Worm (Caenorhabditis elegans) whole organism, L1 larva: ENCODE measurements around the gene W02B12.13.

ENCODE experiments used
- C04F5.9 ChIP-seq: sonication (generic microtip); optimal IDR thresholded peaks from 2 replicates; lab custom pipeline; 2016; ENCODE audit warnings: missing genetic modification characterization, missing compliant biosample characterization
- F16B12.6 ChIP-seq: fragments of 150-350 bp; optimal IDR thresholded peaks from 2 replicates; lab custom pipeline; 2014; ENCODE audit warnings: missing biosample characterization, missing genetic modification characterization
- Y116A8C.19 ChIP-seq: sonication (generic microtip); optimal IDR thresholded peaks from 2 replicates; lab custom pipeline; 2016; ENCODE audit warnings: missing compliant biosample characterization, missing genetic modification characterization, borderline replicate concordance
- aha-1 ChIP-seq: fragments of 150-350 bp; optimal IDR thresholded peaks from 2 replicates; lab custom pipeline; 2014; ENCODE audit warnings: missing biosample characterization, missing genetic modification characterization
- aly-2 ChIP-seq: fragments of 150-350 bp; optimal IDR thresholded peaks from 2 replicates; lab custom pipeline; 2014; ENCODE audit warnings: missing biosample characterization, missing genetic modification characterization
- blmp-1 ChIP-seq: fragments of 150-350 bp; optimal IDR thresholded peaks from 2 replicates; lab custom pipeline; 2014; ENCODE audit warnings: missing biosample characterization, missing genetic modification characterization
- ceh-63 ChIP-seq: fragments of 200-800 bp; sonication (Bioruptor generic); optimal IDR thresholded peaks from 2 replicates; lab custom pipeline; 2018; ENCODE audit warnings: mild to moderate bottlenecking, missing genetic modification characterization, missing compliant biosample characterization
- ceh-8 ChIP-seq: fragments of 200-800 bp; sonication (Bioruptor generic); optimal IDR thresholded peaks from 2 replicates; lab custom pipeline; 2018; ENCODE audit warnings: mild to moderate bottlenecking, missing genetic modification characterization, moderate library complexity, missing compliant biosample characterization
- ces-1 ChIP-seq: fragments of 150-350 bp; optimal IDR thresholded peaks from 2 replicates; lab custom pipeline; 2014; ENCODE audit warnings: missing biosample characterization, missing genetic modification reagents, missing genetic modification characterization
- dpl-1 ChIP-seq, 3 experiments: fragments of 150-350 bp in 2 of 3; sonication (generic microtip) in 1 of 3; optimal IDR thresholded peaks; 2 replicates each; lab custom pipeline; 2014 to 2017; ENCODE audit warnings: missing biosample characterization in 3 of 3, missing genetic modification characterization in 3 of 3, missing genetic modification reagents in 3 of 3
- egl-13 ChIP-seq: sonication (generic microtip); optimal IDR thresholded peaks from 2 replicates; lab custom pipeline; 2016; ENCODE audit warnings: missing genotype, missing genetic modification reagents, missing genetic modification characterization, missing compliant biosample characterization
- fkh-8 ChIP-seq: sonication (generic microtip); optimal IDR thresholded peaks from 2 replicates; lab custom pipeline; 2016; ENCODE audit warnings: mild to moderate bottlenecking, missing genetic modification characterization, missing compliant biosample characterization
- fos-1 ChIP-seq: fragments of 150-350 bp; optimal IDR thresholded peaks from 2 replicates; lab custom pipeline; 2014; ENCODE audit warnings: missing biosample characterization, missing genetic modification characterization
- hlh-17 ChIP-seq: fragments of 200-800 bp; sonication (Bioruptor generic); optimal IDR thresholded peaks from 2 replicates; lab custom pipeline; 2018; ENCODE audit warnings: missing genetic modification characterization, mild to moderate bottlenecking, missing compliant biosample characterization, moderate library complexity, borderline replicate concordance
- hlh-4 ChIP-seq: sonication (generic microtip); optimal IDR thresholded peaks from 2 replicates; lab custom pipeline; 2016; ENCODE audit warnings: mild to moderate bottlenecking, missing genetic modification characterization, missing compliant biosample characterization
- hpl-2 ChIP-seq: fragments of 150-350 bp; optimal IDR thresholded peaks from 2 replicates; lab custom pipeline; 2014; ENCODE audit warnings: missing biosample characterization, missing genetic modification reagents, missing genetic modification characterization
- irx-1 ChIP-seq: sonication (generic microtip); optimal IDR thresholded peaks from 2 replicates; lab custom pipeline; 2016; ENCODE audit warnings: missing genetic modification characterization, missing compliant biosample characterization
- isw-1 ChIP-seq: fragments of 200-800 bp; sonication (Bioruptor generic); IDR thresholded peaks from 2 replicates; pipeline ENCODE4 v1.3.6; 2022; ENCODE audit warnings: missing genetic modification characterization, missing compliant biosample characterization
- jun-1 ChIP-seq: fragments of 150-350 bp; optimal IDR thresholded peaks from 2 replicates; lab custom pipeline; 2014; ENCODE audit warnings: missing biosample characterization, missing genetic modification reagents, missing genetic modification characterization
- lin-13 ChIP-seq: fragments of 150-350 bp; optimal IDR thresholded peaks from 2 replicates; lab custom pipeline; 2014; ENCODE audit warnings: missing biosample characterization, missing genetic modification reagents, missing genetic modification characterization
- lin-14 ChIP-seq: fragments of 200-800 bp; sonication (Bioruptor generic); optimal IDR thresholded peaks from 2 replicates; lab custom pipeline; 2018; ENCODE audit warnings: mild to moderate bottlenecking, missing genetic modification characterization, moderate library complexity, missing compliant biosample characterization
- lin-15B ChIP-seq: fragments of 150-350 bp; sonication (generic microtip); optimal IDR thresholded peaks from 3 replicates; lab custom pipeline; 2014; ENCODE audit warnings: missing biosample characterization, missing genetic modification characterization
- lin-39 ChIP-seq: fragments of 150-350 bp; optimal IDR thresholded peaks from 2 replicates; lab custom pipeline; 2014; ENCODE audit warnings: missing biosample characterization, missing genetic modification reagents, missing genetic modification characterization
- lir-3 ChIP-seq: sonication (generic microtip); optimal IDR thresholded peaks from 2 replicates; lab custom pipeline; 2016; ENCODE audit warnings: mild to moderate bottlenecking, missing genetic modification characterization, moderate library complexity, missing compliant biosample characterization; ENCODE audit not compliant: poor library complexity
- mdl-1 ChIP-seq, 2 experiments: fragments of 150-350 bp; optimal IDR thresholded peaks; 2 replicates each; lab custom pipeline; 2014 to 2017; ENCODE audit warnings: missing biosample characterization in 2 of 2, missing genetic modification characterization in 2 of 2, inconsistent platforms in 1 of 2
- nhr-12 ChIP-seq: sonication (generic microtip); optimal IDR thresholded peaks from 2 replicates; lab custom pipeline; 2017; ENCODE audit warnings: missing biosample characterization, missing genetic modification characterization
- nhr-20 ChIP-seq: sonication (generic microtip); optimal IDR thresholded peaks from 2 replicates; lab custom pipeline; 2016; ENCODE audit warnings: mild to moderate bottlenecking, missing genetic modification characterization, missing compliant biosample characterization
- nhr-237 ChIP-seq: fragments of 150-350 bp; optimal IDR thresholded peaks from 2 replicates; lab custom pipeline; 2014; ENCODE audit warnings: missing biosample characterization, missing genetic modification characterization
- nhr-28 ChIP-seq: fragments of 150-350 bp; optimal IDR thresholded peaks from 2 replicates; lab custom pipeline; 2014; ENCODE audit warnings: missing biosample characterization, missing genetic modification characterization
- nhr-84 ChIP-seq: sonication (generic microtip); optimal IDR thresholded peaks from 2 replicates; lab custom pipeline; 2017; ENCODE audit warnings: missing biosample characterization, missing genetic modification characterization
- nhr-90 ChIP-seq: sonication (generic microtip); optimal IDR thresholded peaks from 2 replicates; lab custom pipeline; 2016; ENCODE audit warnings: mild to moderate bottlenecking, missing genetic modification characterization, missing compliant biosample characterization; ENCODE audit not compliant: poor library complexity
- pag-3 ChIP-seq: sonication (generic microtip); optimal IDR thresholded peaks from 2 replicates; lab custom pipeline; 2017; ENCODE audit warnings: missing genetic modification characterization, mild to moderate bottlenecking, missing compliant biosample characterization, antibody characterized with exemption, borderline replicate concordance; ENCODE audit not compliant: insufficient read depth
- pax-3 ChIP-seq: fragments of 200-800 bp; sonication (Bioruptor generic); optimal IDR thresholded peaks from 2 replicates; lab custom pipeline; 2018; ENCODE audit warnings: mild to moderate bottlenecking, missing genetic modification characterization, moderate library complexity, missing compliant biosample characterization
- snu-23 ChIP-seq: sonication (generic microtip); optimal IDR thresholded peaks from 2 replicates; lab custom pipeline; 2016; ENCODE audit warnings: missing genetic modification characterization, missing compliant biosample characterization
- sptf-1 ChIP-seq: fragments of 150-350 bp; optimal IDR thresholded peaks from 2 replicates; lab custom pipeline; 2014; ENCODE audit warnings: missing biosample characterization, missing genetic modification characterization
- sup-37 ChIP-seq: fragments of 200-800 bp; sonication (Bioruptor generic); optimal IDR thresholded peaks from 2 replicates; lab custom pipeline; 2018; ENCODE audit warnings: mild to moderate bottlenecking, missing genetic modification characterization, missing compliant biosample characterization
- swsn-7 ChIP-seq: sonication (generic microtip); optimal IDR thresholded peaks from 2 replicates; lab custom pipeline; 2016; ENCODE audit warnings: missing genetic modification characterization, missing compliant biosample characterization
- tbx-2 ChIP-seq: sonication (generic microtip); optimal IDR thresholded peaks from 2 replicates; lab custom pipeline; 2016; ENCODE audit warnings: missing genetic modification characterization, missing compliant biosample characterization
- tlp-1 ChIP-seq: fragments of 150-350 bp; optimal IDR thresholded peaks from 2 replicates; lab custom pipeline; 2014; ENCODE audit warnings: missing biosample characterization, missing genetic modification characterization
- unc-130 ChIP-seq: fragments of 150-350 bp; optimal IDR thresholded peaks from 2 replicates; lab custom pipeline; 2017; ENCODE audit warnings: missing biosample characterization, missing genetic modification characterization, inconsistent platforms
- unc-30 ChIP-seq: sonication (generic microtip); optimal IDR thresholded peaks from 2 replicates; lab custom pipeline; 2017; ENCODE audit warnings: missing biosample characterization, missing genetic modification characterization
- unc-62 ChIP-seq: fragments of 150-350 bp; optimal IDR thresholded peaks from 2 replicates; lab custom pipeline; 2014; ENCODE audit warnings: missing biosample characterization, missing genetic modification reagents, missing genetic modification characterization
- unc-86 ChIP-seq: sonication (generic microtip); optimal IDR thresholded peaks from 2 replicates; lab custom pipeline; 2016; ENCODE audit warnings: missing genetic modification characterization, missing compliant biosample characterization
- zag-1 ChIP-seq: fragments of 150-350 bp; optimal IDR thresholded peaks from 2 replicates; lab custom pipeline; 2014; ENCODE audit warnings: missing biosample characterization, missing genetic modification characterization
- ztf-11 ChIP-seq, 2 experiments: sonication (generic microtip); optimal IDR thresholded peaks; 2 replicates each; lab custom pipeline; 2016 to 2017; ENCODE audit warnings: missing genetic modification characterization in 2 of 2, missing biosample characterization in 1 of 2, missing compliant biosample characterization in 1 of 2
- ztf-4 ChIP-seq: fragments of 150-350 bp; optimal IDR thresholded peaks from 2 replicates; lab custom pipeline; 2014; ENCODE audit warnings: missing biosample characterization, missing genetic modification characterization

The W02B12.13 gene

DNA sequence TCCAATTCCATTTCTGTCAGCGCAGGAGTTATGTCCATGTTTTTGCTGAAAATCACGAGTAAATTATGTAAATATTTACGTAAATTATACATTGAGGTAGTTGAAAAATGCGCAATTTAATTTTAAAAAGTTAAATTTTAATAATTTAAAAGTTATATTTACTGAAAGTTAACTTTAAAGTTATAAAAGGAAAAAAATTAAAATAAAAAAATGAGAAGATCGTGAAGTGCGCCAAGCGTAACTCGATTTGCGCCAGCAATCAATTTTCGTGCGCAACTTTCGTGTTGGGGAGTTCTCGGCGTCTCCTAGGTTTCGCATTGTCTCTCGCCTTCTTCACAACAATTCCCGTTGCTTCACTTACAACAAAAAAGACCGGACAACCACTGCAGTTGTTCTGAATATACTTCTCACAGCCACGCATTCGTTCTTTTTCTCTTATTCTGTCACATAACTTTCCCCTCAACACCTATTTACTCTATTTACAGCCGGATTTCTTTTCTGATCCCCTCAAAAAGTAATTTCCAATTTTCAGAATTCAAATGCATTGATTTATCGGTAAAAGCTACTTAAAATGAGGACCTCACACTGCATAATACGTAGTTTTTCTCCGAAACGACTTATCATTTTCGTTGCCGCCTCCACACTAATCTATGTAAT is 28.6 kb downstream of the W02B12.13 start, which contains the start of the genes metl-1 and W02B12.11 (continued):
- TF ChIP-seq C04F5.9 (tag; lab: Kevin White, UChicago), result peak; percentile 69
- TF ChIP-seq nhr-84 (tag; lab: Kevin White, UChicago), result no peak
- peak; percentile 88 for TF ChIP-seq tbx-2 (tag; lab: Kevin White, UChicago)
- TF ChIP-seq unc-30 (tag; lab: Kevin White, UChicago), result no peak
- TF ChIP-seq unc-62 (GFP tag; lab: Kevin White, UChicago), result no peak
- peak; percentile 4 for TF ChIP-seq hpl-2
- no peak for TF ChIP-seq Y116A8C.19
- TF ChIP-seq blmp-1, result peak; percentile 66
- peak; percentile 70 for TF ChIP-seq ceh-8
- TF ChIP-seq dpl-1 (GFP tag; optimal IDR thresholded peaks at IDR 0.05; lab: Kevin White, UChicago), result peak; percentile 74 to 81 (median 81)
- peak; percentile 82 for TF ChIP-seq unc-86 (tag; lab: Kevin White, UChicago)
- peak; percentile 89 for TF ChIP-seq nhr-20 (tag; lab: Kevin White, UChicago)
- no peak for TF ChIP-seq tlp-1 (tag; lab: Kevin White, UChicago)
- peak in 1 of 2 experiments; percentile 62 for TF ChIP-seq mdl-1 (tag; optimal IDR thresholded peaks at IDR 0.05; lab: Kevin White, UChicago)
- peak in 1 of 2 experiments; percentile 55 for TF ChIP-seq ztf-11 (tag; optimal IDR thresholded peaks at IDR 0.05; lab: Kevin White, UChicago)
- TF ChIP-seq pag-3, result no peak
- TF ChIP-seq lin-13 (GFP tag; lab: Kevin White, UChicago), result peak; percentile 67
- TF ChIP-seq pax-3 (tag; lab: Kevin White, UChicago), result peak; percentile 52
- TF ChIP-seq fos-1, result peak; percentile 20
- TF ChIP-seq ceh-63 (GFP tag; lab: Kevin White, UChicago), result no peak
- TF ChIP-seq hlh-4, result no peak
- TF ChIP-seq nhr-12, result no peak
- TF ChIP-seq nhr-237 (tag; lab: Kevin White, UChicago), result no peak
- no peak for TF ChIP-seq nhr-28 (tag; lab: Kevin White, UChicago)
- TF ChIP-seq lin-15B, result peak; percentile 69
- peak; percentile 82 for TF ChIP-seq isw-1 (GFP tag; lab: Robert Waterston, UW)
- peak; percentile 74 for TF ChIP-seq irx-1 (tag; lab: Kevin White, UChicago)
- TF ChIP-seq zag-1 (tag; lab: Kevin White, UChicago), result peak; percentile 46
- peak; percentile 58 for TF ChIP-seq egl-13 (tag; lab: Kevin White, UChicago)
- TF ChIP-seq swsn-7 (tag; lab: Kevin White, UChicago), result peak; percentile 90
- TF ChIP-seq snu-23 (GFP tag; lab: Kevin White, UChicago), result peak; percentile 91
- peak; percentile 29 for TF ChIP-seq aly-2 (tag; lab: Kevin White, UChicago)
- peak; percentile 71 for TF ChIP-seq jun-1 (tag; lab: Kevin White, UChicago)
- no peak for TF ChIP-seq hlh-17 (GFP tag; lab: Kevin White, UChicago)
- TF ChIP-seq ztf-4, result peak; percentile 80
- TF ChIP-seq F16B12.6 (tag; lab: Kevin White, UChicago), result peak; percentile 54
- TF ChIP-seq aha-1 (tag; lab: Kevin White, UChicago), result peak; percentile 74
- TF ChIP-seq ces-1 (GFP tag; lab: Kevin White, UChicago), result no peak
- TF ChIP-seq lir-3 (tag; lab: Kevin White, UChicago), result peak; percentile 30
- TF ChIP-seq fkh-8 (tag; lab: Kevin White, UChicago), result peak; percentile 79
- peak; percentile 80 for TF ChIP-seq unc-130 (tag; lab: Kevin White, UChicago)
- peak; percentile 9 for TF ChIP-seq sup-37 (GFP tag; lab: Kevin White, UChicago)
- no peak for TF ChIP-seq lin-14 (GFP tag; lab: Kevin White, UChicago)
- no peak for TF ChIP-seq sptf-1
- TF ChIP-seq nhr-90 (tag; lab: Kevin White, UChicago), result peak; percentile 92
- peak; percentile 88 for TF ChIP-seq lin-39 (tag; lab: Kevin White, UChicago)
- TF ChIP-seq, all 84 proteins: peak for 59
